Worm (Caenorhabditis elegans): Measurements from ENCODE around the gene scav-3.

Gene scav-3

ce11 chrIII:12456801-12457647 is at the start of gene scav-3, which contains the start of gene Y49E10.21 (continued):
- no peak for TF ChIP-seq lin-29 (GFP tag; IDR thresholded peaks at IDR 0.05)
- peak; percentile 18 for TF ChIP-seq mxl-3 (GFP tag; optimal IDR thresholded peaks at IDR 0.05)
- no peak for TF ChIP-seq jun-1 (tag; optimal IDR thresholded peaks at IDR 0.05)
- TF ChIP-seq aha-1 (tag): peak; percentile 24
- peak; percentile 62 for TF ChIP-seq ceh-28 (tag; optimal IDR thresholded peaks at IDR 0.05)
- no peak for TF ChIP-seq fos-1 (tag; optimal IDR thresholded peaks at IDR 0.05)

ce11 chrIII:12499245-12499644 is 42.6 kb upstream of the scav-3 start, which contains the start of gene sql-1:
Gene sql-1 (plus strand): TSS chrIII:12499557.
- TF ChIP-seq nhr-28 (tag; optimal IDR thresholded peaks at IDR 0.05) (no peak), nhr-11 (tag; optimal IDR thresholded peaks at IDR 0.05) (no peak), skn-1 (tag; optimal IDR thresholded peaks at IDR 0.05) (no peak), ceh-20 (GFP tag; IDR thresholded peaks at IDR 0.05) (no peak), ceh-28 (tag; optimal IDR thresholded peaks at IDR 0.05) (peak; percentile 39), madf-9 (GFP tag; conservative IDR thresholded peaks at IDR 0.05) (no peak), ZK546.5 (tag; optimal IDR thresholded peaks at IDR 0.05) (no peak), Y48G9A.11 (GFP tag; IDR thresholded peaks at IDR 0.05) (no peak), aha-1 (tag) (no peak), zfp-3 (GFP tag; conservative IDR thresholded peaks at IDR 0.05) (no peak), madf-5 (GFP tag; IDR thresholded peaks at IDR 0.05) (0 out of 4 replicates have a peak, but pooled peaks of 1 of the 2 experiments have one; percentile 39), ceh-32 (tag; optimal IDR thresholded peaks at IDR 0.05; ENCODE audit: poor library complexity) (no peak), lin-38 (GFP tag; IDR thresholded peaks at IDR 0.05) (peak; percentile 72), lsy-2 (tag; optimal IDR thresholded peaks at IDR 0.05) (peak in 1 of 2 experiments; percentile 34), daf-19 (GFP tag; conservative IDR thresholded peaks at IDR 0.05) (no peak), mdt-29 (GFP tag; IDR thresholded peaks at IDR 0.05) (no peak), dmd-9 (GFP tag; IDR thresholded peaks at IDR 0.05) (no peak), lin-1 (GFP tag; IDR thresholded peaks at IDR 0.05) (no peak), nhr-41 (GFP tag; IDR thresholded peaks at IDR 0.05) (no peak), dmd-6 (GFP tag; IDR thresholded peaks at IDR 0.05) (no peak), dpl-1 (GFP tag; optimal IDR thresholded peaks at IDR 0.05) (peak; percentile 27), ctbp-1 (GFP tag; IDR thresholded peaks at IDR 0.05) (no peak), nhr-42 (GFP tag; IDR thresholded peaks at IDR 0.05) (no peak), Y75B8A.6 (GFP tag; IDR thresholded peaks at IDR 0.05) (no peak), F49E8.2 (tag; optimal IDR thresholded peaks at IDR 0.05; ENCODE audit: borderline replicate concordance) (peak; percentile 44), php-3 (GFP tag; IDR thresholded peaks at IDR 0.05) (no peak), saeg-2 (GFP tag; IDR thresholded peaks at IDR 0.05) (no peak), daf-16 (GFP tag; optimal IDR thresholded peaks at IDR 0.05) (no peak), daf-16 (tag; optimal IDR thresholded peaks at IDR 0.05) (no peak), ama-1 (optimal IDR thresholded peaks at IDR 0.05) (peak; percentile 82), ztf-11 (tag; optimal IDR thresholded peaks at IDR 0.05) (no peak), rbr-2 (tag; optimal IDR thresholded peaks at IDR 0.05) (no peak), arid-1 (GFP tag; conservative IDR thresholded peaks at IDR 0.05) (peak; percentile 62; the same call in 1 of the 2 replicates), ceh-62 (tag; optimal IDR thresholded peaks at IDR 0.05) (no peak), gei-8 (GFP tag; optimal IDR thresholded peaks at IDR 0.05) (no peak), ces-1 (GFP tag; optimal IDR thresholded peaks at IDR 0.05) (no peak), mxl-3 (GFP tag; optimal IDR thresholded peaks at IDR 0.05) (no peak), ceh-82 (tag; optimal IDR thresholded peaks at IDR 0.05) (no peak), hlh-11 (tag; optimal IDR thresholded peaks at IDR 0.05) (no peak), daf-12 (tag; optimal IDR thresholded peaks at IDR 0.05) (no peak), aly-2 (tag; optimal IDR thresholded peaks at IDR 0.05) (no peak), lin-15B (tag; optimal IDR thresholded peaks at IDR 0.05) (no peak), unc-62 (GFP tag; optimal IDR thresholded peaks at IDR 0.05 in 1 of 2) (no peak), unc-62 (tag; optimal IDR thresholded peaks at IDR 0.05) (no peak), nhr-25 (tag; optimal IDR thresholded peaks at IDR 0.05; ENCODE audit: borderline replicate concordance, insufficient read depth) (no peak), mep-1 (tag; optimal IDR thresholded peaks at IDR 0.05) (no peak)

Measured in whole organism, L4 larva.